Fruit fly (Drosophila melanogaster) whole organism, pupa: ENCODE measurements around the gene CG31099.

ENCODE experiments used
- CG10348 ChIP-seq: fragments of 200-800 bp; sonication (Bioruptor generic); IDR thresholded peaks from 2 replicates; pipeline ENCODE4 v1.3.6; 2022; ENCODE audit warnings: missing biosample characterization, missing genetic modification characterization
- CG12605 ChIP-seq: fragments of 200-800 bp; sonication (Bioruptor generic); IDR thresholded peaks from 2 replicates; pipeline ENCODE4 v1.3.6; 2022; ENCODE audit warnings: missing biosample characterization, missing genetic modification characterization
- CG13204 ChIP-seq: fragments of 200-800 bp; sonication (Bioruptor generic); optimal IDR thresholded peaks from 2 replicates; lab custom pipeline; 2018; ENCODE audit warnings: missing biosample characterization, mild to moderate bottlenecking, missing genetic modification characterization, moderate library complexity
- CG14655 ChIP-seq: fragments of 200-800 bp; sonication (Bioruptor generic); optimal IDR thresholded peaks from 3 replicates; lab custom pipeline; 2017; ENCODE audit warnings: mild to moderate bottlenecking, missing biosample characterization, missing genetic modification reagents, missing genetic modification characterization
- CG15710 ChIP-seq: fragments of 200-800 bp; sonication (Bioruptor generic); optimal IDR thresholded peaks from 2 replicates; lab custom pipeline; 2018; ENCODE audit warnings: missing biosample characterization, mild to moderate bottlenecking, missing genetic modification characterization, moderate library complexity
- CG17806 ChIP-seq: fragments of 200-800 bp; sonication (Bioruptor generic); optimal IDR thresholded peaks from 2 replicates; lab custom pipeline; 2018; ENCODE audit warnings: missing biosample characterization, mild to moderate bottlenecking, missing genetic modification characterization, moderate library complexity
- CG32121 ChIP-seq: fragments of 200-800 bp; sonication (Bioruptor generic); IDR thresholded peaks from 2 replicates; pipeline ENCODE4 v1.3.6; 2022; ENCODE audit warnings: missing biosample characterization, missing genetic modification characterization
- CG34367 ChIP-seq: fragments of 200-800 bp; sonication (Bioruptor generic); optimal IDR thresholded peaks from 2 replicates; lab custom pipeline; 2018; ENCODE audit warnings: missing biosample characterization, mild to moderate bottlenecking, missing genetic modification characterization
- CG8159 ChIP-seq: fragments of 200-800 bp; sonication (Bioruptor generic); optimal IDR thresholded peaks from 3 replicates; lab custom pipeline; 2018; ENCODE audit warnings: missing biosample characterization, mild to moderate bottlenecking, missing genetic modification characterization, moderate library complexity
- CG8301 ChIP-seq: fragments of 200-800 bp; sonication (Bioruptor generic); optimal IDR thresholded peaks from 2 replicates; lab custom pipeline; 2018; ENCODE audit warnings: missing biosample characterization, mild to moderate bottlenecking, missing genetic modification characterization
- CG9948 ChIP-seq: fragments of 200-800 bp; sonication (Bioruptor generic); optimal IDR thresholded peaks from 2 replicates; lab custom pipeline; 2018; ENCODE audit warnings: missing biosample characterization, mild to moderate bottlenecking, missing genetic modification characterization, moderate library complexity
- D1 ChIP-seq: fragments of 200-800 bp; sonication (Bioruptor generic); optimal IDR thresholded peaks from 2 replicates; lab custom pipeline; 2018; ENCODE audit warnings: missing biosample characterization, mild to moderate bottlenecking, missing genetic modification characterization, moderate library complexity
- EcR ChIP-seq: fragments of 200-800 bp; sonication (Bioruptor generic); optimal IDR thresholded peaks from 3 replicates; lab custom pipeline; 2019; ENCODE audit warnings: missing biosample characterization, missing genetic modification characterization, mild to moderate bottlenecking, moderate library complexity, missing genetic modification reagents
- Ets98B ChIP-seq: fragments of 200-800 bp; sonication (Bioruptor generic); IDR thresholded peaks from 2 replicates; pipeline ENCODE4 v1.3.6; 2022; ENCODE audit warnings: missing biosample characterization, missing genetic modification characterization
- Pif1A ChIP-seq: fragments of 200-800 bp; sonication (Bioruptor generic); optimal IDR thresholded peaks from 3 replicates; lab custom pipeline; 2016; ENCODE audit warnings: missing biosample characterization, missing genetic modification characterization
- Pif1B ChIP-seq: fragments of 200-800 bp; sonication (Bioruptor generic); optimal IDR thresholded peaks from 3 replicates; lab custom pipeline; 2016; ENCODE audit warnings: missing biosample characterization, missing genetic modification characterization
- Snoo ChIP-seq: fragments of 200-800 bp; sonication (Bioruptor generic); optimal IDR thresholded peaks from 3 replicates; lab custom pipeline; 2017; ENCODE audit warnings: missing biosample characterization, mild to moderate bottlenecking, missing genetic modification characterization, inconsistent platforms
- fd96Ca ChIP-seq: fragments of 200-800 bp; sonication (Bioruptor generic); IDR thresholded peaks from 3 replicates; pipeline ENCODE4 v1.3.6; 2022; ENCODE audit warnings: missing biosample characterization, missing genetic modification characterization
- gl ChIP-seq: fragments of 200-800 bp; sonication (Bioruptor generic); optimal IDR thresholded peaks from 2 replicates; lab custom pipeline; 2018; ENCODE audit warnings: missing biosample characterization, mild to moderate bottlenecking, missing genetic modification characterization
- rn ChIP-seq: fragments of 200-800 bp; sonication (Bioruptor generic); IDR thresholded peaks from 2 replicates; pipeline ENCODE4 v1.3.6; 2022; ENCODE audit warnings: missing biosample characterization, missing genetic modification characterization

Gene CG31099

DNA sequence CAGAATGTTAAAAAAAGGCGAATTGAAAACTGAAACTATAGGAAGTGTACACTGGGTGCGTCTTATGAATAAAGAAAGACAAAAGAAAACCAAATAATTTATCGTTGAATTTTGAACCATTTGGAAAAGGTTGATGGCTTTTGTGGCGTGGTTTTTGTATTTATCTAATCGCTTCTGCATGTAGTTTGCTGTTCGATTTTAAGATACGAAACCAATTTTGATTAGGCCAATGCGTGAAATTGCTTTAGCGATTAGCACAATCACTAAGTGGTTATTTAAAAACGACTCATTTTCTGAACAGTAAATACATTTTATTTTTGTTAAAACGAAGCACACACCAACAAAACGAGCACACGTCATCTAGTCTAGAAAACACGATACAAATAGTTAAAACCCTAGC is 50.1 kb downstream of the CG31099 start:
- TF ChIP-seq CG8301 (tag; lab: Kevin White, UChicago): no peak
- no peak for TF ChIP-seq gl (tag; lab: Kevin White, UChicago)
- TF ChIP-seq EcR: no peak
- no peak for TF ChIP-seq CG15710 (tag; lab: Kevin White, UChicago)
- no peak for TF ChIP-seq rn (GFP tag; lab: Robert Waterston, UW)
- TF ChIP-seq CG17806 (tag; lab: Kevin White, UChicago): no peak
- no peak for TF ChIP-seq CG8159 (tag; lab: Kevin White, UChicago)
- no peak for TF ChIP-seq Pif1A (GFP tag; lab: Kevin White, UChicago)
- no peak for TF ChIP-seq CG14655
- no peak for TF ChIP-seq CG9948 (tag; lab: Kevin White, UChicago)
- no peak for TF ChIP-seq CG10348
- TF ChIP-seq Ets98B (GFP tag; lab: Robert Waterston, UW): no peak
- TF ChIP-seq Pif1B (GFP tag; lab: Kevin White, UChicago): no peak
- TF ChIP-seq CG32121: no peak
- no peak for TF ChIP-seq CG13204 (GFP tag; lab: Kevin White, UChicago)
- no peak for TF ChIP-seq CG12605 (GFP tag; lab: Robert Waterston, UW)
- TF ChIP-seq fd96Ca (GFP tag; lab: Robert Waterston, UW): no peak
- TF ChIP-seq Snoo (tag; lab: Kevin White, UChicago): no peak
- no peak for TF ChIP-seq CG34367 (tag; lab: Kevin White, UChicago)
- TF ChIP-seq D1 (tag; lab: Kevin White, UChicago): no peak
